Fruit fly (Drosophila melanogaster) Kc167 (cell line): ENCODE measurements around the gene CG3294.

Experiments used
- Myc ChIP-seq: fragments of >200 bp; optimal IDR thresholded peaks from 2 replicates; lab custom pipeline; 2017; ENCODE audit warnings: missing external identifiers
- Sin3A ChIP-seq: fragments of >200 bp; optimal IDR thresholded peaks from 2 replicates; lab custom pipeline; 2018; ENCODE audit warnings: missing external identifiers
- h ChIP-seq: fragments of >200 bp; optimal IDR thresholded peaks from 3 replicates; lab custom pipeline; 2018; ENCODE audit warnings: missing external identifiers
- insv ChIP-seq: fragments of >200 bp; optimal IDR thresholded peaks from 3 replicates; lab custom pipeline; 2018; ENCODE audit warnings: missing external identifiers
- psq ChIP-seq: fragments of >200 bp; optimal IDR thresholded peaks from 2 replicates; lab custom pipeline; 2017; ENCODE audit warnings: missing external identifiers
- ttk ChIP-seq: sonication (Bioruptor generic); optimal IDR thresholded peaks from 2 replicates; lab custom pipeline; 2017; ENCODE audit warnings: missing external identifiers

Gene CG3294

dm6 chr2L:4811491-4812058 is 17.2 kb downstream of the CG3294 start:
- no peak for TF ChIP-seq insv
- no peak for TF ChIP-seq h (lab: Kevin White, UChicago)
- no peak for TF ChIP-seq Sin3A (lab: Kevin White, UChicago)
- no peak for TF ChIP-seq Myc (lab: Kevin White, UChicago)
- no peak for TF ChIP-seq ttk (lab: Kevin White, UChicago)

DNA sequence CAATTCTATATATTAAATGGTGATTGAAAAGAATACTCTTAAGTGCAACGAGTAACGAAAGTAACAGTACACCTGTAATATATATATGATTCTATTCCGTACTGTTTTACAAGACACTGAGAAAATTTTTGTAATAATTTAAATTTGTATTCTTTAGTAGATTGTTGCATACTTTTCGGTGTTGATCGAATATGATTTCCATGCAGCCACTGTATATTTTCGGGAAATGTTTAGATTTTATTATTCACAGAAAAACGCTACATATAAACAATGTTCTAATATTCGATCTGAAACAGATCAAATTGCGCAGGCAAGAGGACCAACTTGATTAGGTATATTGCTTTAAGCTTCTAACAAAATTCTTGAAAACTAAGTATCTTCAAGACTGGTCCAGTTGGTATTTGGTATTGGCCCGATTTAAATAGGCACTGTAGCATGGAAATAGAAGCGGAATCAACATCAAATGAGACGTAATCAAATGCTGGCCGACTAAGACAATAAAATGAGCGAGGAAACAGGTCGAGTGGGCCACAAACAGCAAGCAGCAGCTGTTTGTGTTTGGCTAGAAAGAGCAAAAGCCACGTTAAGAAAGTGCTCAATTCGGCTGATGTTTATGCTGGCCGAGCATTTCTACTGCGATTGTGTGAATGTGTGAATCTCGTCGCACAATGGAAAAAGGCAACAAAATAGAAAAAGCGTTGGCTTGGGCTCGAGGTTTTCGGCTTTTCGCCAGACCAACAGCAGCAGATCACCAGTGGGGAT is 18.1 kb downstream of the CG3294 start, which contains the start of gene CG15629:
TSS of gene CG15629 (plus strand) at position 749 of the 762 bp plus-strand sequence.
- no peak for TF ChIP-seq Sin3A (lab: Kevin White, UChicago)
- TF ChIP-seq insv: no peak
- TF ChIP-seq psq (lab: Kevin White, UChicago): no peak
- TF ChIP-seq Myc (lab: Kevin White, UChicago): no peak
- TF ChIP-seq ttk (lab: Kevin White, UChicago): no peak
- TF ChIP-seq h (lab: Kevin White, UChicago): no peak

DNA sequence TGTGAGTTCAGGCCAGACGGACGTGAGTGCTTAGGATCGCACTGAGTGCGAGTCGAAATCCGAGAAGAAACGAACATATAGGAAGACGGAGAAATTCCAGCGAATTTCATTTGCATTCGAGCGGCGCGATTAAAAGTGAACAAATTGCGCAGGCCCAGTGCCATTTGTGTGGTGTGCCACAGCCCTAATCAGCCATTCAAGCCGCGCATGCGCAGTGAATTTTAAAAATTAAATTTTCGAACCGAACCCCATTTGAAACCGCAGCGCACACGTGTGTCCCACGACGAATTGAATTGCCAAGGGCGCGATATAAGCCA is 18.6 kb downstream of the CG3294 start:
- TF ChIP-seq Myc (lab: Kevin White, UChicago): no peak
- no peak for TF ChIP-seq psq (lab: Kevin White, UChicago)
- no peak for TF ChIP-seq Sin3A (lab: Kevin White, UChicago)
- TF ChIP-seq ttk (lab: Kevin White, UChicago): no peak
- TF ChIP-seq h (lab: Kevin White, UChicago): no peak
- no peak for TF ChIP-seq insv

DNA sequence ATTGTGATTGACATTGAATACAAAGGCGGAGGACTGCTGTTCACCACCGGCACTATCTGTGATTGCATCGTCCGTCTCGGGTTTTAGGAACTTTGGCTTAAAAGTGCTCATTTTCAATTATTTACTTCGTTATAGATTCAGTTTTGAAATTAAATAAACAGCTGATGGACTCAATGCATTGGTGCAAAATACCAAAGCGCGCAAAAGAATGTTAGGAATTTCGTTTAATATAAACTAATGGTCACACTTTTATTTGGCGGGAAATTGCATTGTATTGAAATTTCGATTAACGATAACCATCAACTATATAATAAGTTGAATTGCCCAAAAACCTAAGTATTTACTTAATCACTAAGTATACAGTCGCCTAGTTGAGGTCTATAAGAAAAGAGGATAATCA is 23.7 kb downstream of the CG3294 start, which contains the start of gene CG3225:
TSS of gene CG3225 (minus strand) at position 190 of the 400 bp plus-strand sequence.
- no peak for TF ChIP-seq psq (lab: Kevin White, UChicago)

dm6 chr2L:4819995-4820394 is 25.6 kb downstream of the CG3294 start:
- TF ChIP-seq Myc (lab: Kevin White, UChicago): no peak
- no peak for TF ChIP-seq Sin3A (lab: Kevin White, UChicago)
- no peak for TF ChIP-seq h (lab: Kevin White, UChicago)
- no peak for TF ChIP-seq ttk (lab: Kevin White, UChicago)
- no peak for TF ChIP-seq psq (lab: Kevin White, UChicago)
- no peak for TF ChIP-seq insv

DNA sequence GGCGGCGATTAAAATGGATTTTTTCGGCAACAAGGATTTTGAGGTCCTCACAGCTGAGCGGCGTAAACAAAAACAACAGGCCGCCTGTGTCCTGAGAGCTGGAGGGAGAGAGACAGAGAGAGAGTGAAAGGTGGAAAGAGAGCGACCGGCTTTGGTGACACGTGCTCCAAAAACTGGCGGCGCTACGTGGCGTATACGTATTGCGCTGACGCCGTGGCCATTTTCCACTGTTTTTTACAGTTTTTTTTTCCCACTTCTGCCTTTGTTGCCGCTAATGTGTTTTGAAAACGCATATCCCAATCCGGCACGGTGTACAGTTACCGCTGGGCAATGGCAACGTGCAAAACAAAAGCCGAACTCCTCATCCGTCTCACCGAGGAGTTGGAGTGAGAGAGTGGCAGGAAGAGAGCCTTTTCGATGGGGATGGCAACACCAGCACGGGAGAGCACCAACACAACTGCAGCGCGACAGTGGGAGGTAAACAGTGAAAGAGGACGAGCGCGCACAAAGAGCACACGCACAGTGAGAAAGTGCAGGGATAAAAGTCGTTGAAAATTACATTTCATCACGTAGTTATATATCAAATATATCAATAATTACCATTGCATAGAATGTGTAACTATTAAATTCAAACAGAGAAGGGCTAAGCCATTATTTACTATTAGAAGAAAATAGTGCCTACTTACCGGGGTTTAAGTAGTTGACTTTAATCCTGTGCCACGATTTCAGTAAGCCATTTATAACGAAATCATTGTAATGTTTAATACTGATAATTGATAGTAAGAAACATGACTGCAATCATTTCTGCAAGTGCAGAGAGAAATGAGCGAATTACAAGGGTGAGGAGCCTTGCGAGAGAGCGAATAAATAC is 26.3 kb downstream of the CG3294 start:
- TF ChIP-seq h (lab: Kevin White, UChicago) (no peak), Myc (lab: Kevin White, UChicago) (no peak), insv (no peak), psq (lab: Kevin White, UChicago) (no peak), ttk (lab: Kevin White, UChicago) (no peak), Sin3A (lab: Kevin White, UChicago) (no peak)

DNA sequence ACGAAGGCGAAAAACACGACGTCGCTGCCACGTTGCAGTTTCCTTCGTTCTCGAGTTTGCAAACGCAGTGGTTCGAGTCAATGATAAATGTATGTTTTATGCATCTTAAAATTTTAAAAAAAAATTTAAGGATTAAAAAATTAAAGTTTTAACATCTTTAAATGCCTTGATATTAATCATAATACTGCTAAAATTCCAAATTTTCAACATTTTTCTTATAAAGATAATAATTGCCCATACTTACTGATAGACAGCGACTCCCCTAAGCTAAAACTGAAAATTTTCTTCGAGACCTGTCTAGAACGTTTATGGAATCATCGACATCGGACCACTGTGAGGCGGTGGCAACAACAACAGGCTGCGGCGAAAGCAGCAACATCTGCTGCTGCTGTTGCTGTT is 27.0 kb downstream of the CG3294 start:
- TF ChIP-seq Sin3A (lab: Kevin White, UChicago) (no peak), h (lab: Kevin White, UChicago) (no peak), ttk (lab: Kevin White, UChicago) (no peak), Myc (lab: Kevin White, UChicago) (no peak), insv (no peak), psq (lab: Kevin White, UChicago) (no peak)

dm6 chr2L:4821757-4822156 is 27.4 kb downstream of the CG3294 start, which contains the start of gene CG15628:
CG15628 (plus strand) TSS chr2L:4821774.
- TF ChIP-seq Myc (lab: Kevin White, UChicago) (no peak), psq (lab: Kevin White, UChicago) (no peak), h (lab: Kevin White, UChicago) (no peak), Sin3A (lab: Kevin White, UChicago) (no peak), insv (no peak), ttk (lab: Kevin White, UChicago) (no peak)

dm6 chr2L:4822258-4822657 is 27.9 kb downstream of the CG3294 start:
- TF ChIP-seq Sin3A (lab: Kevin White, UChicago): no peak
- TF ChIP-seq Myc (lab: Kevin White, UChicago): no peak
- no peak for TF ChIP-seq psq (lab: Kevin White, UChicago)
- TF ChIP-seq ttk (lab: Kevin White, UChicago): no peak
- TF ChIP-seq h (lab: Kevin White, UChicago): no peak
- no peak for TF ChIP-seq insv

- TF ChIP-seq ttk (lab: Kevin White, UChicago): no peak
- no peak for TF ChIP-seq Sin3A (lab: Kevin White, UChicago)
- TF ChIP-seq h (lab: Kevin White, UChicago): no peak
- TF ChIP-seq Myc (lab: Kevin White, UChicago): no peak
- TF ChIP-seq insv: no peak
- no peak for TF ChIP-seq psq (lab: Kevin White, UChicago)
These were observed 29.4 kb downstream of the CG3294 start for dm6 chr2L:4823797-4824196.

dm6 chr2L:4825695-4826094 is 31.3 kb downstream of the CG3294 start:
- TF ChIP-seq ttk (lab: Kevin White, UChicago) (no peak), h (lab: Kevin White, UChicago) (no peak), psq (lab: Kevin White, UChicago) (no peak), Myc (lab: Kevin White, UChicago) (no peak), insv (no peak), Sin3A (lab: Kevin White, UChicago) (no peak)
